Fruit fly (Drosophila melanogaster) S2 (cell line): ENCODE results near the gene CG10589.

Experiments
- CG8478 ChIP-seq: fragments of >200 bp; optimal IDR thresholded peaks from 2 replicates; lab custom pipeline; 2018
- CTCF ChIP-seq, 2 experiments: fragments of >200 bp; optimal IDR thresholded peaks; 2 replicates each; lab custom pipeline; 2018

dm6 chr3L:20914375-20914774, 13.3 kb upstream of the CG10589 start:
- TF ChIP-seq CG8478 = no peak
- no peak for TF ChIP-seq CTCF (optimal IDR thresholded peaks at IDR 0.05; lab: Kevin White, UChicago)
